Fruit fly (Drosophila melanogaster) whole organism: ENCODE results near the gene cav.

Source experiments
- CG8478 ChIP-seq: fragments of >200 bp; optimal IDR thresholded peaks from 2 replicates; lab custom pipeline; 2018; ENCODE audit warnings: inconsistent platforms
- Dll ChIP-seq: fragments of >200 bp; optimal IDR thresholded peaks from 2 replicates; lab custom pipeline; 2017
- EcR ChIP-seq, 2 experiments: fragments of >200 bp; optimal IDR thresholded peaks; 2 replicates each; lab custom pipeline; 2017; ENCODE audit warnings: missing biosample characterization in 2 of 2, missing genetic modification characterization in 2 of 2, missing genetic modification reagents in 2 of 2
- pan ChIP-seq: fragments of >200 bp; optimal IDR thresholded peaks from 2 replicates; lab custom pipeline; 2017
- psq ChIP-seq: fragments of >200 bp; optimal IDR thresholded peaks from 2 replicates; lab custom pipeline; 2017
- usp ChIP-seq: fragments of >200 bp; optimal IDR thresholded peaks from 2 replicates; lab custom pipeline; 2017; ENCODE audit warnings: missing biosample characterization, missing genetic modification characterization, mixed read lengths

The cav gene

DNA sequence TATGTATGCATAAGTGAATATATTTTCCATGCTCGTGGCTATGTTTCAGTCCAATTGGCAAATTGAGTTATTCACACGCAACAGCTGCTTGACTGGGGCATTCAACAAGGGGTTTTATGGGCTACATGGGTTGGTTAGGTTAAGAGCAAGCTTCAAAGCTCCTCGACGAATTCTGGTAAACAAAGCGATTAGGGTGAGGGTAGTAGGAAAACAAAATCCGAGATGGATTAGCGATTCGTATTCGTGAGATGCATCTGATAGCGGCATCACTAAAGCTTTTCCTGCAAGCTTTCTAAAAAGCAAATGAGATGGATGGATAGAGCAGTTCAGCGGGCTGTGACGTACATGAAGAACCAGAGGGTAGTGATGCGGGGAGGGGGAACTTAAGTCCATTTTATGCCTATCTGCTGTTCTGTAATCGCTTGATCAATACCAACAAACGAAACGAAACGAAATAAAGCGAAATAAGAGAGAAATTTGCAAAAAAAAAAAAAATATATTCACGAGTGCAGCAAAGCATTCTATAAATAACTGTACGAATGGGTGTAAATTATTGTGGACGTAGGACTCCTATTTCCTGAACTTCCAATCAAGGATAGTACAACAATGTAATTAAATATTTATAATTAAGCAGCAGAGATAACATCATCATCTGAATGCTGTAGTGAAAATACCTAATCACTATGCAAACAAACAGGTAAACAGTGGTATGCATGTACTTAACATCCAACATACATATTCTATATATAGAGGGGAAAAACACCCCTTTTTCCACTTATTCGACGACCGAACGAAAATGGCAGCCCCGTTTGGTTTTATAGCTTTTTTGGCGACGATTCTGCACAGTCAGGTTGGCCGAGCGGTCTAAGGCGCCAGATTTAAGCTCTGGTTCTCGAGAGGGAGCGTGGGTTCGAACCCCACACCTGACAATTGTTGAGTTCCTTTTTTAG, 43.8 kb downstream of the cav start:
- TF ChIP-seq usp (GFP tag; lab: Kevin White, UChicago) (no peak), Dll (lab: Kevin White, UChicago) (no peak), EcR (GFP tag; optimal IDR thresholded peaks at IDR 0.05; lab: Kevin White, UChicago) (no peak), pan (lab: Kevin White, UChicago) (no peak), CG8478 (lab: Kevin White, UChicago) (no peak), psq (lab: Kevin White, UChicago) (no peak)

DNA sequence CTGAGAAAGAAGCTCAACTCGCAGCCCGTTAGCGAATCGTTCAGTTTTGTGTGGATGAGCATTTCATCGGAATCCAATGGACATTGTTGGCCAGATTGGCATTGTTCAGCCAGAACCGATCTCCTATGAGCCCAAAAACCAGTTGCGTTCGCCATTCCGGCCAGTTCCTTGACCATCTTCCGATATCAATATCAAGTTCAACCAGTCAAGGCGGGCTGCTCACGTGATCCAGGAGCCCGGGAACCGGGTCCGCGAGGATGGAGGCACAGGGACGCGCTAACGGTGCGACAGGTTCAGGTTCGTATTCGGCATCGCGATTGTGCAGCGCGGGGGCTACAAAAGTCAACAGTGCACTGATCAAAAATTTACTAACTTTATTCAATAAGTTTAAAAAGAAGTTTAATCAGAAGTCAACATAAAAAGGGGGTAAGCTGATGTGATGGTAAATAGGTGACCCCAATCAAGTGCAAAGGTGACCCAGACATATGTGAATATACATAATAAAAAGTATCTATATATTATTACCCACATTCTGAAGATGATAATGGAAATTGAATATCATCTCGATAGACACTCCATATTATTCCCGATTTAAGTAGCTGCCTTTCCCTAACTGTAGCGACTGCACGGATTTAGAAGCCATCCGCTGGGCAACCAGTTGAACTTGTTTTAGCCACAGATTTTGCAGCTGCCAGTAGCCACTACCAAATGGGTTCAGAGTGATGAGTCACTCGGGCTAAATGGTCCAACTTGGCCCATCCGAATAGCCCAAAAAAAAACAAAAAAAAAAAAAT, 46.1 kb downstream of the cav start:
- TF ChIP-seq usp (GFP tag; lab: Kevin White, UChicago) (no peak), EcR (GFP tag; optimal IDR thresholded peaks at IDR 0.05; lab: Kevin White, UChicago) (peak in 1 of 2 experiments; percentile 56)

DNA sequence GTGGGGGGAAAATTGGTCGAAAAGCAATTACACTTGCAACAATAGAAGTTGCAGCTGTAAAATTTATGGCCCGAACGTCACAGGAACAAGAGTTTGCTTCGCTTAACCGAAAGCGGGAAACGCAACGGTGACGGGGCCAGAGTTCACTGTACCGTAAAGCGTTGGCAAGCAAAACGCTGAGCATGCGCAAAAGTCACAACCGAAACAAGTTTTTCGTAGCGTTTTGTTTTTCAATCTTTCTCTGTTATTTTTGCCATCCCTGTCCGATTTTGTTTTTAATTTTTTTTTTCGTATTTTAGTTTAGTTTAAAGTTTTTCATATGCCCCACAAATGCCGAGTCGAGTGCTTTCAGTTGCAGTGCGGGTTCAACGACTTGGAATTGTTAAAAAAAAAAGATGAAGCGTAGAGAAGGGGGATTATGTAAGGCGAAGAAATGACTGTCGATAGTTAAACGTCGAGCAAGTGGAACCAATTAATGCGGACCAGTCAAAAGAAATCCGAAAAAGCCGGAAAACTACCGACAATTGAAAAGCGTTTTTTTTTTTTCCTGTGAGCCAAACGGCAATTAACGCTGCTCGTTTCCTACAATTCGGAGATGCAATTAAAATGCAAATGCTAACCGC, 46.8 kb downstream of the cav start:
- no peak for TF ChIP-seq psq (lab: Kevin White, UChicago)
- TF ChIP-seq CG8478 (lab: Kevin White, UChicago) = no peak
- peak in 1 of 2 experiments; percentile 44 for TF ChIP-seq EcR (GFP tag; optimal IDR thresholded peaks at IDR 0.05; lab: Kevin White, UChicago)

DNA sequence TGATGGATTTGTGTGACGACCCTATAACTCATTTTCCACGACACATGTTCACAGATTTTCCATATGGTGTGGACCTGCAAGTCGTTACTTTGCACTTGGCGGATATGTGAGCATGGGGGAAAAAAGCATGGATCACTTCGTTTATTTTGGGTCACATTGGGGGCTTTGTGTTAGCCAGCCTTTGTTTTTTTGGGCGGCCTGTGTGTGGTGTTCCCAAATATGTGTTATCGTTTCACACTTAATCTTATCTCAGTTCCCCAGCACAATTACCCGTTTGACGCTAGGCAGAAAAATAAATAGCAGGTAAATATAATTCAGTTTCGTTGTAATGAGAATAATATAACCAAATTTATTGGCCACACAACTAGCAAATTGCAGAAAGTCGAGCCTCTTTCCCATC, 47.4 kb downstream of the cav start:
- TF ChIP-seq Dll (lab: Kevin White, UChicago) (no peak), pan (lab: Kevin White, UChicago) (no peak), CG8478 (lab: Kevin White, UChicago) (no peak), usp (GFP tag; lab: Kevin White, UChicago) (no peak)

DNA sequence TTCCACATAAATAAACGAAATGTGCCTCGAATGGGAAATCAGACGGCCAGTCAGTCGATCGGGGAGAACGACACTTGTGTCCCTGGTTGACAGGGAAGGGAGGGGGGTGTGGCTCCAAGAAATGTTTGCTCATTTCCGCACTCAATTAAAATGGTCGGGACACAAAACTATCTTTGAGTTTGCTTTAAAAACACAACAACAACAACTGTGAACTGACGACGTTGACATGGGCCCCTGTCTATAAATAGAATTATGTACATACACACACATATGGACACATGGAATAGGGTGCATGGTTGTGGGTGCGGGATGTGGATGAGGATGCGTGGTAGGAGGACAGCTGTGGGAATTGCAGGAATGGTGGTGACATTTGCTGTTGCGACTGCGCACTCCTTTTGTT, 49.1 kb downstream of the cav start:
- TF ChIP-seq pan (lab: Kevin White, UChicago) = no peak
- peak in 1 of 2 experiments; percentile 18 for TF ChIP-seq EcR (GFP tag; optimal IDR thresholded peaks at IDR 0.05; lab: Kevin White, UChicago)

DNA sequence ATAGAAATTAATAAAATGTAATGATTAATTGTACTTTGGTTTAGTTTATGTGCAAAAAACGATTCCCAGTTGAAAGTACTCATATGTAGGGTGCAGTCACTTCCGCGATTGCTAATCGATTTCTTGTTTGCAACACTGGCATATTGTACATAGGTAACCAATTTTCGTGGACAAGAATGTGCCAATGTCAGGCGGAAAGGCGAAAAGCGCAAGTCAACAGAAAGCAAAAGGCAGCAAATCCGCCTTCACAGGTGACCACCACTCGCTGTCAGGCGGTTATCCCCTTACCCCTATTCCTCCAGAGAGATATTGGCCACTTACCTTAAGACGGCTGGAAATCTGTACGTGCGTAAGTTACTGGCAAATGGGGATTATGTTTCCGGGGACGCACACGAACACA, 49.7 kb downstream of the cav start:
- TF ChIP-seq usp (GFP tag; lab: Kevin White, UChicago) (no peak), psq (lab: Kevin White, UChicago) (no peak), CG8478 (lab: Kevin White, UChicago) (no peak), Dll (lab: Kevin White, UChicago) (no peak), pan (lab: Kevin White, UChicago) (no peak), EcR (GFP tag; optimal IDR thresholded peaks at IDR 0.05; lab: Kevin White, UChicago) (no peak)

DNA sequence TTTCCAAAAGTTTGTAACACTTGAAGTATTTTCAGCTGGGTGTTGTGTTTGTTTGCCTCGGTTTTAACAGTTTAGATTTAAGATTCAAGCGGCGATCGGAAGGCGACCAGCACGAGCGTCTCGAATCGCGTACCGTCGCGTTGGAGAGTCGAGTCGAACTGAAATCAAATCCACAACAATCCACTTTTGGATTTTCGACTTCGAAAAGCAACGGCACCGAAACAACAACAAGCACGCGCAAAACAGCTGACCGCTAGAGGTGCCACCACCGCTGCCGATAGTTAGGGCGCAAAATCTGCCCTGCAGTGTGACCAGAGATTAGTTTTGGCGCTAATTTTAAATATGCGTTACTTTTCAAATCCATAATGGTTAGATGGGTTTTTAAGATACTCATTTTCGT, 50.2 kb downstream of the cav start, which contains the start of gene jar:
jar (minus strand) TSS at position 163 of the 400 bp plus-strand sequence.
- TF ChIP-seq usp (GFP tag; lab: Kevin White, UChicago) = no peak
- no peak for TF ChIP-seq EcR (GFP tag; optimal IDR thresholded peaks at IDR 0.05; lab: Kevin White, UChicago)
- TF ChIP-seq psq (lab: Kevin White, UChicago) = no peak
- no peak for TF ChIP-seq CG8478 (lab: Kevin White, UChicago)
- no peak for TF ChIP-seq Dll (lab: Kevin White, UChicago)
- no peak for TF ChIP-seq pan (lab: Kevin White, UChicago)

DNA sequence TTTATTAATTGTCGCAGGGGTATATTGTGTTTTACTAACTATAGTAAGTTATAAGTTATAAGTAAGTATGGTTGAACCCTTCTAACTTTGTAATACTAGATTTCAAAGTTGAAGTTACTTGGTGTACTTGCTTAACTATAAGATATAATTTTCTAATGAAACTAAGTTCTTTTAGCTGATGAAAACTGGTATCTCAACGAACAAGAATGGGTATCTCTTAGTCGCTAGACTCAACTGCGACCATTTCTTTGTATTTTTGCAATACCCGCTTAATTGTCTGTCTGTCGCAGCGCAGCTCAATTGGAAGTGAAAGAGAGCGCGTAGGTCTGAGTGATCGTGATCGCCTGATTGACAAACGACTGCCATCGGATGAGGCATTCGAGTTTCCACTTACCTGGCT, 51.3 kb downstream of the cav start:
- TF ChIP-seq pan (lab: Kevin White, UChicago) = no peak
- no peak for TF ChIP-seq EcR (GFP tag; optimal IDR thresholded peaks at IDR 0.05; lab: Kevin White, UChicago)

DNA sequence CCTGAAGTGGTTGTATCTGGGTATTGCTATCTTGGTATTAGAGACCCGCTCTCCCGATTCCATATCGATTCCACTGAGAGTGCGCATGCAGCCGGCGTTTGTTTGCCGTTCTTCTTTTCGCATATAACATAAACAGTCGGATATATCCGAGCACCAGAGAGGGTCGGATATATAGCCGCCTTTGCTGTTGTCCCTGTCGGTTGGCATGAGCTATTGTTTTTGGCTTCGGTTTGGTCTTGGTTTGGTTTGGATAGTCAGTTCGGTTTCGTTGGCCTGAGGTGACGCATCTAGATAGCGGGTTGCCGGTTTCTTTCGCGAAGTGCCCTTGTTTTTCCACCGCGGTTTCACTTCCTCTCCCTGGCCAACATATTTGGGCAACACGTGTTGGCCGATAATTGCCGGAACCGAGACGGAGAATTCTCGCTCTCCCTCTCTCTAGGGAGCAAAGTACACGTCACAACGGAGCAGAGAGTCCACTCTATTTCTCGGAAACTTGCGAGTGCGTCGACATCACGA, 51.9 kb downstream of the cav start, which contains the start of gene Orct2:
Orct2 (plus strand) TSS at position 255 of the 516 bp plus-strand sequence.
- TF ChIP-seq Dll (lab: Kevin White, UChicago) = peak; percentile 34
- TF ChIP-seq pan (lab: Kevin White, UChicago) = no peak
